Worm (Caenorhabditis elegans) whole organism, L1 larva: ENCODE results near the gene str-140.

ENCODE experiments used
- C16A3.4 ChIP-seq: fragments of 150-350 bp; optimal IDR thresholded peaks from 2 replicates; lab custom pipeline; 2014; ENCODE audit warnings: missing biosample characterization, missing genetic modification characterization
- Y116A8C.19 ChIP-seq: sonication (generic microtip); optimal IDR thresholded peaks from 2 replicates; lab custom pipeline; 2016; ENCODE audit warnings: missing compliant biosample characterization, missing genetic modification characterization, borderline replicate concordance
- aha-1 ChIP-seq: fragments of 150-350 bp; optimal IDR thresholded peaks from 2 replicates; lab custom pipeline; 2014; ENCODE audit warnings: missing biosample characterization, missing genetic modification characterization
- alr-1 ChIP-seq: fragments of 200-800 bp; sonication (Bioruptor generic); optimal IDR thresholded peaks from 2 replicates; lab custom pipeline; 2018; ENCODE audit warnings: borderline replicate concordance, mild to moderate bottlenecking, missing genetic modification characterization, missing compliant biosample characterization
- ama-1 ChIP-seq: fragments of 150-350 bp; optimal IDR thresholded peaks from 2 replicates; lab custom pipeline; 2014
- blmp-1 ChIP-seq: fragments of 150-350 bp; optimal IDR thresholded peaks from 2 replicates; lab custom pipeline; 2014; ENCODE audit warnings: missing biosample characterization, missing genetic modification characterization
- ceh-8 ChIP-seq: fragments of 200-800 bp; sonication (Bioruptor generic); optimal IDR thresholded peaks from 2 replicates; lab custom pipeline; 2018; ENCODE audit warnings: mild to moderate bottlenecking, missing genetic modification characterization, moderate library complexity, missing compliant biosample characterization
- ceh-88 ChIP-seq: fragments of 200-800 bp; sonication (Bioruptor generic); IDR thresholded peaks from 2 replicates; pipeline ENCODE4 v1.3.6; 2022; ENCODE audit warnings: missing genetic modification characterization, missing compliant biosample characterization
- ceh-90 ChIP-seq: sonication (generic microtip); optimal IDR thresholded peaks from 2 replicates; lab custom pipeline; 2016; ENCODE audit warnings: missing genetic modification characterization, missing compliant biosample characterization
- dpl-1 ChIP-seq, 3 experiments: fragments of 150-350 bp in 2 of 3; sonication (generic microtip) in 1 of 3; optimal IDR thresholded peaks; 2 replicates each; lab custom pipeline; 2014 to 2017; ENCODE audit warnings: missing biosample characterization in 3 of 3, missing genetic modification characterization in 3 of 3, missing genetic modification reagents in 3 of 3
- dsc-1 ChIP-seq: sonication (generic microtip); optimal IDR thresholded peaks from 2 replicates; lab custom pipeline; 2016; ENCODE audit warnings: mild to moderate bottlenecking, missing genetic modification characterization, missing compliant biosample characterization
- efl-3 ChIP-seq: fragments of 200-800 bp; sonication (Bioruptor generic); optimal IDR thresholded peaks from 2 replicates; lab custom pipeline; 2018; ENCODE audit warnings: mild to moderate bottlenecking, missing genetic modification characterization, missing compliant biosample characterization
- egl-13 ChIP-seq: sonication (generic microtip); optimal IDR thresholded peaks from 2 replicates; lab custom pipeline; 2016; ENCODE audit warnings: missing genotype, missing genetic modification reagents, missing genetic modification characterization, missing compliant biosample characterization
- egl-27 ChIP-seq, 2 experiments: fragments of 150-350 bp in 1 of 2; sonication (generic microtip); optimal IDR thresholded peaks; 3 replicates each; lab custom pipeline; 2017 to 2018; ENCODE audit warnings: missing biosample characterization in 2 of 2, missing genetic modification characterization in 2 of 2, missing genetic modification reagents in 2 of 2
- elt-3 ChIP-seq, 6 experiments: fragments of 150-350 bp in 1 of 6; sonication (generic microtip); optimal IDR thresholded peaks; 2 replicates each; lab custom pipeline; 2017 to 2018; ENCODE audit warnings: missing biosample characterization in 6 of 6, missing genetic modification characterization in 6 of 6, inconsistent platforms in 1 of 6
- ets-5 ChIP-seq: fragments of 200-800 bp; sonication (Bioruptor generic); IDR thresholded peaks from 2 replicates; pipeline ENCODE4 v1.3.6; 2022; ENCODE audit warnings: missing genetic modification characterization, missing compliant biosample characterization
- fkh-10 ChIP-seq: sonication (generic microtip); optimal IDR thresholded peaks from 2 replicates; lab custom pipeline; 2017; ENCODE audit warnings: missing biosample characterization, missing genetic modification reagents, missing genetic modification characterization
- fkh-8 ChIP-seq: sonication (generic microtip); optimal IDR thresholded peaks from 2 replicates; lab custom pipeline; 2016; ENCODE audit warnings: mild to moderate bottlenecking, missing genetic modification characterization, missing compliant biosample characterization
- grh-1 ChIP-seq: fragments of 200-800 bp; sonication (Bioruptor generic); IDR thresholded peaks from 2 replicates; pipeline ENCODE4 v1.3.6; 2022; ENCODE audit warnings: missing genetic modification reagents, missing genetic modification characterization, missing compliant biosample characterization
- hlh-4 ChIP-seq: sonication (generic microtip); optimal IDR thresholded peaks from 2 replicates; lab custom pipeline; 2016; ENCODE audit warnings: mild to moderate bottlenecking, missing genetic modification characterization, missing compliant biosample characterization
- hpl-2 ChIP-seq: fragments of 150-350 bp; optimal IDR thresholded peaks from 2 replicates; lab custom pipeline; 2014; ENCODE audit warnings: missing biosample characterization, missing genetic modification reagents, missing genetic modification characterization
- irx-1 ChIP-seq: sonication (generic microtip); optimal IDR thresholded peaks from 2 replicates; lab custom pipeline; 2016; ENCODE audit warnings: missing genetic modification characterization, missing compliant biosample characterization
- isw-1 ChIP-seq: fragments of 200-800 bp; sonication (Bioruptor generic); IDR thresholded peaks from 2 replicates; pipeline ENCODE4 v1.3.6; 2022; ENCODE audit warnings: missing genetic modification characterization, missing compliant biosample characterization
- lin-14 ChIP-seq: fragments of 200-800 bp; sonication (Bioruptor generic); optimal IDR thresholded peaks from 2 replicates; lab custom pipeline; 2018; ENCODE audit warnings: mild to moderate bottlenecking, missing genetic modification characterization, moderate library complexity, missing compliant biosample characterization
- lin-35 ChIP-seq, 2 experiments: fragments of 150-350 bp; optimal IDR thresholded peaks; 2 replicates each; lab custom pipeline; 2014; ENCODE audit warnings: missing biosample characterization in 2 of 2, missing genetic modification characterization in 2 of 2, missing genetic modification reagents in 2 of 2
- lin-39 ChIP-seq: fragments of 150-350 bp; optimal IDR thresholded peaks from 2 replicates; lab custom pipeline; 2014; ENCODE audit warnings: missing biosample characterization, missing genetic modification reagents, missing genetic modification characterization
- lir-3 ChIP-seq: sonication (generic microtip); optimal IDR thresholded peaks from 2 replicates; lab custom pipeline; 2016; ENCODE audit warnings: mild to moderate bottlenecking, missing genetic modification characterization, moderate library complexity, missing compliant biosample characterization; ENCODE audit not compliant: poor library complexity
- lsy-2 ChIP-seq, 2 experiments: fragments of 150-350 bp; optimal IDR thresholded peaks; 2 replicates each; lab custom pipeline; 2014; ENCODE audit warnings: missing biosample characterization in 2 of 2, missing genetic modification characterization in 2 of 2
- mab-9 ChIP-seq: fragments of 200-800 bp; sonication (Bioruptor generic); IDR thresholded peaks from 2 replicates; pipeline ENCODE4 v1.3.6; 2022; ENCODE audit warnings: missing genetic modification reagents, missing genetic modification characterization, missing compliant biosample characterization
- mdl-1 ChIP-seq, 2 experiments: fragments of 150-350 bp; optimal IDR thresholded peaks; 2 replicates each; lab custom pipeline; 2014 to 2017; ENCODE audit warnings: missing biosample characterization in 2 of 2, missing genetic modification characterization in 2 of 2, inconsistent platforms in 1 of 2
- mef-2 ChIP-seq: fragments of 150-350 bp; optimal IDR thresholded peaks from 2 replicates; lab custom pipeline; 2014; ENCODE audit warnings: missing biosample characterization, missing genetic modification characterization
- mep-1 ChIP-seq: fragments of 150-350 bp; optimal IDR thresholded peaks from 2 replicates; lab custom pipeline; 2014; ENCODE audit warnings: missing biosample characterization, missing genetic modification characterization
- nhr-20 ChIP-seq: sonication (generic microtip); optimal IDR thresholded peaks from 2 replicates; lab custom pipeline; 2016; ENCODE audit warnings: mild to moderate bottlenecking, missing genetic modification characterization, missing compliant biosample characterization
- nhr-237 ChIP-seq: fragments of 150-350 bp; optimal IDR thresholded peaks from 2 replicates; lab custom pipeline; 2014; ENCODE audit warnings: missing biosample characterization, missing genetic modification characterization
- nhr-47 ChIP-seq: sonication (generic microtip); optimal IDR thresholded peaks from 2 replicates; lab custom pipeline; 2016; ENCODE audit warnings: mild to moderate bottlenecking, missing genetic modification characterization, moderate library complexity, missing compliant biosample characterization
- nhr-71 ChIP-seq: sonication (generic microtip); optimal IDR thresholded peaks from 2 replicates; lab custom pipeline; 2016; ENCODE audit warnings: mild to moderate bottlenecking, missing genetic modification characterization, moderate library complexity, missing compliant biosample characterization
- nhr-76 ChIP-seq: sonication (generic microtip); optimal IDR thresholded peaks from 2 replicates; lab custom pipeline; 2017; ENCODE audit warnings: missing biosample characterization, missing genetic modification characterization
- nhr-77 ChIP-seq: fragments of 150-350 bp; optimal IDR thresholded peaks from 2 replicates; lab custom pipeline; 2014; ENCODE audit warnings: missing biosample characterization, missing genetic modification characterization
- nhr-85 ChIP-seq: sonication (generic microtip); peaks from one replicate; lab custom pipeline; 2016; ENCODE audit warnings: missing genetic modification characterization, inconsistent platforms, missing compliant biosample characterization
- nhr-90 ChIP-seq: sonication (generic microtip); optimal IDR thresholded peaks from 2 replicates; lab custom pipeline; 2016; ENCODE audit warnings: mild to moderate bottlenecking, missing genetic modification characterization, missing compliant biosample characterization; ENCODE audit not compliant: poor library complexity
- pag-3 ChIP-seq: sonication (generic microtip); optimal IDR thresholded peaks from 2 replicates; lab custom pipeline; 2017; ENCODE audit warnings: missing genetic modification characterization, mild to moderate bottlenecking, missing compliant biosample characterization, antibody characterized with exemption, borderline replicate concordance; ENCODE audit not compliant: insufficient read depth
- rnt-1 ChIP-seq: sonication (generic microtip); optimal IDR thresholded peaks from 2 replicates; lab custom pipeline; 2016; ENCODE audit warnings: mild to moderate bottlenecking, missing genetic modification characterization, moderate library complexity, missing compliant biosample characterization
- snpc-4 ChIP-seq: fragments of 150-350 bp; optimal IDR thresholded peaks from 2 replicates; lab custom pipeline; 2014; ENCODE audit warnings: missing biosample characterization, missing genetic modification characterization
- snu-23 ChIP-seq: sonication (generic microtip); optimal IDR thresholded peaks from 2 replicates; lab custom pipeline; 2016; ENCODE audit warnings: missing genetic modification characterization, missing compliant biosample characterization
- tbx-2 ChIP-seq: sonication (generic microtip); optimal IDR thresholded peaks from 2 replicates; lab custom pipeline; 2016; ENCODE audit warnings: missing genetic modification characterization, missing compliant biosample characterization
- tlp-1 ChIP-seq: fragments of 150-350 bp; optimal IDR thresholded peaks from 2 replicates; lab custom pipeline; 2014; ENCODE audit warnings: missing biosample characterization, missing genetic modification characterization
- unc-130 ChIP-seq: fragments of 150-350 bp; optimal IDR thresholded peaks from 2 replicates; lab custom pipeline; 2017; ENCODE audit warnings: missing biosample characterization, missing genetic modification characterization, inconsistent platforms
- unc-30 ChIP-seq: sonication (generic microtip); optimal IDR thresholded peaks from 2 replicates; lab custom pipeline; 2017; ENCODE audit warnings: missing biosample characterization, missing genetic modification characterization
- unc-62 ChIP-seq: fragments of 150-350 bp; optimal IDR thresholded peaks from 2 replicates; lab custom pipeline; 2014; ENCODE audit warnings: missing biosample characterization, missing genetic modification reagents, missing genetic modification characterization
- xbp-1 ChIP-seq: sonication (generic microtip); optimal IDR thresholded peaks from 2 replicates; lab custom pipeline; 2016; ENCODE audit warnings: missing genetic modification characterization, missing compliant biosample characterization
- zag-1 ChIP-seq: fragments of 150-350 bp; optimal IDR thresholded peaks from 2 replicates; lab custom pipeline; 2014; ENCODE audit warnings: missing biosample characterization, missing genetic modification characterization
- zip-4 ChIP-seq: fragments of 200-800 bp; sonication (Bioruptor generic); optimal IDR thresholded peaks from 2 replicates; lab custom pipeline; 2018; ENCODE audit warnings: mild to moderate bottlenecking, missing genetic modification characterization, moderate library complexity, missing compliant biosample characterization
- ztf-11 ChIP-seq, 2 experiments: sonication (generic microtip); optimal IDR thresholded peaks; 2 replicates each; lab custom pipeline; 2016 to 2017; ENCODE audit warnings: missing genetic modification characterization in 2 of 2, missing biosample characterization in 1 of 2, missing compliant biosample characterization in 1 of 2

Gene str-140

ce11 chrV:8026343-8026742 is 41.4 kb downstream of the str-140 start, which contains the start of gene F43H9.4:
Gene F43H9.4 (plus strand): TSS chrV:8026708.
- no peak for TF ChIP-seq unc-62 (GFP tag; lab: Kevin White, UChicago)
- TF ChIP-seq hlh-4 (tag; lab: Kevin White, UChicago) = no peak
- no peak for TF ChIP-seq lir-3 (tag; lab: Kevin White, UChicago)
- peak in 1 of 2 experiments; percentile 77 for TF ChIP-seq mdl-1 (tag; optimal IDR thresholded peaks at IDR 0.05; lab: Kevin White, UChicago)
- no peak for TF ChIP-seq ceh-8
- no peak for TF ChIP-seq zip-4
- TF ChIP-seq egl-27 (tag; optimal IDR thresholded peaks at IDR 0.05; lab: Kevin White, UChicago) = no peak
- TF ChIP-seq fkh-10 (GFP tag; lab: Kevin White, UChicago) = no peak
- TF ChIP-seq dpl-1 (GFP tag; optimal IDR thresholded peaks at IDR 0.05; lab: Kevin White, UChicago) = peak in 1 of 3 experiments; percentile 9
- TF ChIP-seq mab-9 (GFP tag; lab: Robert Waterston, UW) = no peak
- no peak for TF ChIP-seq ceh-90
- TF ChIP-seq blmp-1 (tag; lab: Kevin White, UChicago) = peak; percentile 62
- no peak for TF ChIP-seq egl-13 (tag; lab: Kevin White, UChicago)
- TF ChIP-seq lsy-2 (tag; optimal IDR thresholded peaks at IDR 0.05; lab: Kevin White, UChicago) = peak in 1 of 2 experiments; percentile 3
- TF ChIP-seq Y116A8C.19 (tag; lab: Kevin White, UChicago) = no peak
- TF ChIP-seq fkh-8 (tag; lab: Kevin White, UChicago) = no peak
- no peak for TF ChIP-seq rnt-1
- no peak for TF ChIP-seq nhr-76 (tag; lab: Kevin White, UChicago)
- TF ChIP-seq nhr-90 (tag; lab: Kevin White, UChicago) = peak; percentile 48
- TF ChIP-seq pag-3 = peak; percentile 26
- TF ChIP-seq efl-3 (GFP tag; lab: Kevin White, UChicago) = no peak
- peak; percentile 20 for TF ChIP-seq tbx-2 (tag; lab: Kevin White, UChicago)
- no peak for TF ChIP-seq mep-1 (tag; lab: Kevin White, UChicago)
- TF ChIP-seq C16A3.4 (tag; lab: Kevin White, UChicago) = no peak
- no peak for TF ChIP-seq hpl-2 (GFP tag; lab: Kevin White, UChicago)
- TF ChIP-seq snu-23 (GFP tag; lab: Kevin White, UChicago) = peak; percentile 64
- no peak for TF ChIP-seq ets-5 (GFP tag; lab: Robert Waterston, UW)
- TF ChIP-seq lin-14 (GFP tag; lab: Kevin White, UChicago) = peak; percentile 74
- no peak for TF ChIP-seq ama-1 (lab: Kevin White, UChicago)
- TF ChIP-seq ceh-88 (GFP tag; lab: Robert Waterston, UW) = no peak
- TF ChIP-seq grh-1 (GFP tag; lab: Robert Waterston, UW) = peak; percentile 39; the same call in 1 of the 2 replicates
- TF ChIP-seq lin-39 (tag; lab: Kevin White, UChicago) = no peak
- TF ChIP-seq nhr-71 (tag; lab: Kevin White, UChicago) = peak; percentile 63
- peak; percentile 82 for TF ChIP-seq nhr-20 (tag; lab: Kevin White, UChicago)
- no peak for TF ChIP-seq snpc-4 (tag; lab: Kevin White, UChicago)
- no peak for TF ChIP-seq unc-30 (tag; lab: Kevin White, UChicago)
- TF ChIP-seq ztf-11 (tag; optimal IDR thresholded peaks at IDR 0.05; lab: Kevin White, UChicago) = no peak
- TF ChIP-seq aha-1 (tag; lab: Kevin White, UChicago) = no peak
- TF ChIP-seq nhr-47 (tag; lab: Kevin White, UChicago) = peak; percentile 30
- TF ChIP-seq dsc-1 = no peak
- peak; percentile 18 for TF ChIP-seq unc-130 (tag; lab: Kevin White, UChicago)
- TF ChIP-seq nhr-85 (tag; lab: Kevin White, UChicago) = peak; percentile 91
- no peak for TF ChIP-seq isw-1 (GFP tag; lab: Robert Waterston, UW)
- TF ChIP-seq nhr-237 (tag; lab: Kevin White, UChicago) = no peak
- peak; percentile 87 for TF ChIP-seq xbp-1 (tag; lab: Kevin White, UChicago)
- TF ChIP-seq tlp-1 (tag; lab: Kevin White, UChicago) = no peak
- TF ChIP-seq nhr-77 (tag; lab: Kevin White, UChicago) = no peak
- TF ChIP-seq alr-1 (tag; lab: Kevin White, UChicago) = no peak
- TF ChIP-seq mef-2 (tag; lab: Kevin White, UChicago) = no peak
- peak in 1 of 2 experiments; percentile 8 for TF ChIP-seq lin-35 (GFP tag; optimal IDR thresholded peaks at IDR 0.05; lab: Kevin White, UChicago)
- TF ChIP-seq zag-1 = no peak
- TF ChIP-seq irx-1 = no peak
- TF ChIP-seq elt-3 (tag; optimal IDR thresholded peaks at IDR 0.05; lab: Kevin White, UChicago) = peak in 5 of 6 experiments; percentile 47 to 94 (median 62)
